Worm (Caenorhabditis elegans): ENCODE measurements around the gene R160.5.

- TF ChIP-seq flt-1 (GFP tag; IDR thresholded peaks at IDR 0.05) = no peak
- TF ChIP-seq tab-1 (GFP tag; IDR thresholded peaks at IDR 0.05) = no peak
- TF ChIP-seq T22C8.4 (GFP tag; IDR thresholded peaks at IDR 0.05) = no peak
- TF ChIP-seq ref-1 (GFP tag; conservative IDR thresholded peaks at IDR 0.05) = no peak
- TF ChIP-seq ztf-29 (GFP tag; IDR thresholded peaks at IDR 0.05) = no peak
These were observed 20.5 kb downstream of the R160.5 start, which contains the start of gene F14H12.2 for ce11 chrX:4350198-4350597.

All from whole organism, midembryonic.